Worm (Caenorhabditis elegans) whole organism, mixed stage, embryonic: ENCODE measurements around the gene cyld-1.

Experiments used
- cnd-1 ChIP-seq: fragments of 200-800 bp; sonication (Bioruptor generic); optimal IDR thresholded peaks from 2 replicates; lab custom pipeline; 2018; ENCODE audit warnings: mild to moderate bottlenecking, missing genetic modification characterization, missing compliant biosample characterization
- mep-1 ChIP-seq: fragments of 150-350 bp; optimal IDR thresholded peaks from 2 replicates; lab custom pipeline; 2017; ENCODE audit warnings: missing biosample characterization, missing genetic modification reagents, missing genetic modification characterization, inconsistent platforms

- TF ChIP-seq cnd-1 (tag; lab: Kevin White, UChicago): no peak
- no peak for TF ChIP-seq mep-1
These were observed 16.2 kb upstream of the cyld-1 start, which contains the start of gene ttr-3 for ce11 chrIII:9926650-9927049.
